Worm (Caenorhabditis elegans): ENCODE measurements around the gene sap-140.

Gene sap-140

ce11 chrIII:7521163-7521562, 21.6 kb downstream of the sap-140 start, which contains the start of gene lig-4:
Gene lig-4 (plus strand): TSS chrIII:7521463.
- no peak for TF ChIP-seq ets-7 (tag; optimal IDR thresholded peaks at IDR 0.05)
- no peak for TF ChIP-seq ceh-36 (tag; optimal IDR thresholded peaks at IDR 0.05)
- no peak for TF ChIP-seq hmbx-1 (tag; optimal IDR thresholded peaks at IDR 0.05)
- TF ChIP-seq hmg-4 (GFP tag; optimal IDR thresholded peaks at IDR 0.05) = no peak
- TF ChIP-seq tbx-11 (GFP tag; IDR thresholded peaks at IDR 0.05) = no peak
- no peak for TF ChIP-seq flt-1 (GFP tag; IDR thresholded peaks at IDR 0.05)
- no peak for TF ChIP-seq pes-1 (GFP tag; IDR thresholded peaks at IDR 0.05)
- TF ChIP-seq F13C5.2 (tag; optimal IDR thresholded peaks at IDR 0.05) = no peak
- no peak for TF ChIP-seq aly-1 (tag; optimal IDR thresholded peaks at IDR 0.05)
- TF ChIP-seq tra-4 (tag; optimal IDR thresholded peaks at IDR 0.05) = no peak
- TF ChIP-seq B0310.2 (tag; optimal IDR thresholded peaks at IDR 0.05) = no peak

- TF ChIP-seq hnd-1 (tag; optimal IDR thresholded peaks at IDR 0.05) (no peak), tra-4 (tag; optimal IDR thresholded peaks at IDR 0.05) (no peak), hmg-4 (GFP tag; optimal IDR thresholded peaks at IDR 0.05) (no peak), flt-1 (GFP tag; IDR thresholded peaks at IDR 0.05) (no peak), F13C5.2 (tag; optimal IDR thresholded peaks at IDR 0.05) (no peak), ceh-36 (tag; optimal IDR thresholded peaks at IDR 0.05) (no peak), tbx-37 (GFP tag; conservative IDR thresholded peaks at IDR 0.05) (no peak), tbx-11 (GFP tag; IDR thresholded peaks at IDR 0.05) (no peak), pes-1 (GFP tag; IDR thresholded peaks at IDR 0.05) (no peak), ceh-13 (GFP tag; optimal IDR thresholded peaks at IDR 0.05) (no peak), scrt-1 (GFP tag; IDR thresholded peaks at IDR 0.05) (no peak), B0310.2 (tag; optimal IDR thresholded peaks at IDR 0.05) (no peak), aly-1 (tag; optimal IDR thresholded peaks at IDR 0.05) (no peak), ama-1 (optimal IDR thresholded peaks at IDR 0.05) (no peak), sea-1 (GFP tag; conservative IDR thresholded peaks at IDR 0.05) (no peak), ets-7 (tag; optimal IDR thresholded peaks at IDR 0.05) (no peak), hmbx-1 (tag; optimal IDR thresholded peaks at IDR 0.05) (no peak)
Measured at ce11 chrIII:7524830-7525344, 25.3 kb downstream of the sap-140 start.

ce11 chrIII:7526974-7527466, 27.5 kb downstream of the sap-140 start:
- TF ChIP-seq tbx-11 (GFP tag; IDR thresholded peaks at IDR 0.05) (no peak), pes-1 (GFP tag; IDR thresholded peaks at IDR 0.05) (no peak), hnd-1 (tag; optimal IDR thresholded peaks at IDR 0.05) (no peak), flt-1 (GFP tag; IDR thresholded peaks at IDR 0.05) (no peak), ama-1 (optimal IDR thresholded peaks at IDR 0.05) (no peak), sea-1 (GFP tag; conservative IDR thresholded peaks at IDR 0.05) (no peak), scrt-1 (GFP tag; IDR thresholded peaks at IDR 0.05) (no peak), B0310.2 (tag; optimal IDR thresholded peaks at IDR 0.05) (no peak)

- TF ChIP-seq ama-1 (optimal IDR thresholded peaks at IDR 0.05) (no peak), tbx-11 (GFP tag; IDR thresholded peaks at IDR 0.05) (no peak), sea-1 (GFP tag; conservative IDR thresholded peaks at IDR 0.05) (no peak), hmg-4 (GFP tag; optimal IDR thresholded peaks at IDR 0.05) (no peak), hmbx-1 (tag; optimal IDR thresholded peaks at IDR 0.05) (no peak), flt-1 (GFP tag; IDR thresholded peaks at IDR 0.05) (no peak), ets-7 (tag; optimal IDR thresholded peaks at IDR 0.05) (no peak), tbx-37 (GFP tag; conservative IDR thresholded peaks at IDR 0.05) (no peak), tra-4 (tag; optimal IDR thresholded peaks at IDR 0.05) (no peak), F13C5.2 (tag; optimal IDR thresholded peaks at IDR 0.05) (no peak), ceh-36 (tag; optimal IDR thresholded peaks at IDR 0.05) (no peak), ceh-13 (GFP tag; optimal IDR thresholded peaks at IDR 0.05) (no peak), aly-1 (tag; optimal IDR thresholded peaks at IDR 0.05) (no peak), B0310.2 (tag; optimal IDR thresholded peaks at IDR 0.05) (no peak), scrt-1 (GFP tag; IDR thresholded peaks at IDR 0.05) (no peak), pes-1 (GFP tag; IDR thresholded peaks at IDR 0.05) (no peak)
Measured at ce11 chrIII:7530108-7530507, 30.6 kb downstream of the sap-140 start.

- TF ChIP-seq B0310.2 (tag; optimal IDR thresholded peaks at IDR 0.05) (no peak), hmg-4 (GFP tag; optimal IDR thresholded peaks at IDR 0.05) (no peak), hmbx-1 (tag; optimal IDR thresholded peaks at IDR 0.05) (no peak), pes-1 (GFP tag; IDR thresholded peaks at IDR 0.05) (no peak), sea-1 (GFP tag; conservative IDR thresholded peaks at IDR 0.05) (no peak), F13C5.2 (tag; optimal IDR thresholded peaks at IDR 0.05) (no peak), tbx-11 (GFP tag; IDR thresholded peaks at IDR 0.05) (no peak), flt-1 (GFP tag; IDR thresholded peaks at IDR 0.05) (no peak), hnd-1 (tag; optimal IDR thresholded peaks at IDR 0.05) (no peak)
Measured at ce11 chrIII:7530830-7531229, 31.3 kb downstream of the sap-140 start.

- TF ChIP-seq B0310.2 (tag; optimal IDR thresholded peaks at IDR 0.05) (no peak), tbx-11 (GFP tag; IDR thresholded peaks at IDR 0.05) (no peak), sea-1 (GFP tag; conservative IDR thresholded peaks at IDR 0.05) (no peak), ceh-13 (GFP tag; optimal IDR thresholded peaks at IDR 0.05) (no peak), ama-1 (optimal IDR thresholded peaks at IDR 0.05) (no peak), flt-1 (GFP tag; IDR thresholded peaks at IDR 0.05) (no peak), pes-1 (GFP tag; IDR thresholded peaks at IDR 0.05) (no peak), scrt-1 (GFP tag; IDR thresholded peaks at IDR 0.05) (no peak), hmg-4 (GFP tag; optimal IDR thresholded peaks at IDR 0.05) (no peak), tbx-37 (GFP tag; conservative IDR thresholded peaks at IDR 0.05) (no peak)
Measured at ce11 chrIII:7531385-7531784, 31.8 kb downstream of the sap-140 start.

- TF ChIP-seq F13C5.2 (tag; optimal IDR thresholded peaks at IDR 0.05) (no peak), tra-4 (tag; optimal IDR thresholded peaks at IDR 0.05) (no peak)
Measured at ce11 chrIII:7533012-7533411, 33.5 kb downstream of the sap-140 start.

- TF ChIP-seq aly-1 (tag; optimal IDR thresholded peaks at IDR 0.05) = no peak
- no peak for TF ChIP-seq pes-1 (GFP tag; IDR thresholded peaks at IDR 0.05)
- no peak for TF ChIP-seq ceh-13 (GFP tag; optimal IDR thresholded peaks at IDR 0.05)
- TF ChIP-seq B0310.2 (tag; optimal IDR thresholded peaks at IDR 0.05) = no peak
- no peak for TF ChIP-seq hnd-1 (tag; optimal IDR thresholded peaks at IDR 0.05)
- TF ChIP-seq ama-1 (optimal IDR thresholded peaks at IDR 0.05) = no peak
- no peak for TF ChIP-seq hmg-4 (GFP tag; optimal IDR thresholded peaks at IDR 0.05)
- TF ChIP-seq F13C5.2 (tag; optimal IDR thresholded peaks at IDR 0.05) = no peak
- no peak for TF ChIP-seq tbx-37 (GFP tag; conservative IDR thresholded peaks at IDR 0.05)
- no peak for TF ChIP-seq flt-1 (GFP tag; IDR thresholded peaks at IDR 0.05)
- TF ChIP-seq sea-1 (GFP tag; conservative IDR thresholded peaks at IDR 0.05) = no peak
- TF ChIP-seq tbx-11 (GFP tag; IDR thresholded peaks at IDR 0.05) = no peak
- no peak for TF ChIP-seq ceh-36 (tag; optimal IDR thresholded peaks at IDR 0.05)
- TF ChIP-seq tra-4 (tag; optimal IDR thresholded peaks at IDR 0.05) = no peak
- TF ChIP-seq ets-7 (tag; optimal IDR thresholded peaks at IDR 0.05) = no peak
- no peak for TF ChIP-seq scrt-1 (GFP tag; IDR thresholded peaks at IDR 0.05)
- TF ChIP-seq hmbx-1 (tag; optimal IDR thresholded peaks at IDR 0.05) = no peak
Measured at ce11 chrIII:7534648-7535047, 35.1 kb downstream of the sap-140 start.
